Worm (Caenorhabditis elegans) whole organism, L2 larva: ENCODE measurements around the gene rsu-1.

Experiments used
- F13H6.1 ChIP-seq: sonication (generic microtip); optimal IDR thresholded peaks from 2 replicates; lab custom pipeline; 2016; ENCODE audit warnings: missing genetic modification characterization, missing compliant biosample characterization
- R02D3.7 ChIP-seq: fragments of 150-350 bp; optimal IDR thresholded peaks from 2 replicates; lab custom pipeline; 2014; ENCODE audit warnings: missing biosample characterization, missing genetic modification characterization
- Y55F3AM.14 ChIP-seq: fragments of 200-800 bp; sonication (Bioruptor generic); optimal IDR thresholded peaks from 2 replicates; lab custom pipeline; 2018; ENCODE audit warnings: mild to moderate bottlenecking, missing genetic modification characterization, missing compliant biosample characterization
- ZK546.5 ChIP-seq: sonication (generic microtip); optimal IDR thresholded peaks from 2 replicates; lab custom pipeline; 2017; ENCODE audit warnings: missing biosample characterization, missing genetic modification characterization
- alr-1 ChIP-seq: fragments of 150-350 bp; optimal IDR thresholded peaks from 2 replicates; lab custom pipeline; 2014; ENCODE audit warnings: missing biosample characterization, missing genetic modification characterization
- ceh-82 ChIP-seq: fragments of 150-350 bp; optimal IDR thresholded peaks from 2 replicates; lab custom pipeline; 2014; ENCODE audit warnings: missing biosample characterization, missing genetic modification characterization
- crh-2 ChIP-seq: sonication (generic microtip); optimal IDR thresholded peaks from 2 replicates; lab custom pipeline; 2017; ENCODE audit warnings: missing biosample characterization, missing genetic modification characterization
- dmd-4 ChIP-seq: sonication (generic microtip); optimal IDR thresholded peaks from 2 replicates; lab custom pipeline; 2017; ENCODE audit warnings: missing biosample characterization, missing genetic modification characterization
- egl-27 ChIP-seq: sonication (generic microtip); optimal IDR thresholded peaks from 3 replicates; lab custom pipeline; 2017; ENCODE audit warnings: missing biosample characterization, missing genetic modification reagents, missing genetic modification characterization
- elt-1 ChIP-seq: fragments of 150-350 bp; optimal IDR thresholded peaks from 2 replicates; lab custom pipeline; 2014; ENCODE audit warnings: missing biosample characterization, missing genetic modification characterization
- elt-3 ChIP-seq: sonication (generic microtip); optimal IDR thresholded peaks from 2 replicates; lab custom pipeline; 2017; ENCODE audit warnings: missing biosample characterization, missing genetic modification characterization
- gmeb-1 ChIP-seq: fragments of 150-350 bp; optimal IDR thresholded peaks from 2 replicates; lab custom pipeline; 2014; ENCODE audit warnings: missing biosample characterization, missing genetic modification characterization
- lin-11 ChIP-seq: fragments of 150-350 bp; sonication (generic microtip); optimal IDR thresholded peaks from 2 replicates; lab custom pipeline; 2014; ENCODE audit warnings: missing biosample characterization, missing genetic modification characterization, inconsistent platforms, mixed read lengths
- lin-39 ChIP-seq: fragments of 150-350 bp; optimal IDR thresholded peaks from 2 replicates; lab custom pipeline; 2014; ENCODE audit warnings: missing biosample characterization, missing genetic modification reagents, missing genetic modification characterization
- lsy-2 ChIP-seq, 2 experiments: fragments of 150-350 bp in 1 of 2; sonication (generic microtip) in 1 of 2; optimal IDR thresholded peaks; 2 replicates each; lab custom pipeline; 2014 to 2017; ENCODE audit warnings: missing biosample characterization in 2 of 2, missing genetic modification characterization in 2 of 2
- mab-5 ChIP-seq: fragments of 150-350 bp; optimal IDR thresholded peaks from 2 replicates; lab custom pipeline; 2014; ENCODE audit warnings: missing biosample characterization, missing genetic modification characterization
- nhr-10 ChIP-seq: sonication (generic microtip); optimal IDR thresholded peaks from 2 replicates; lab custom pipeline; 2017; ENCODE audit warnings: missing biosample characterization, missing genetic modification characterization
- nhr-11 ChIP-seq: fragments of 150-350 bp; optimal IDR thresholded peaks from 2 replicates; lab custom pipeline; 2014; ENCODE audit warnings: missing biosample characterization, missing genetic modification characterization
- nhr-12 ChIP-seq: fragments of 150-350 bp; optimal IDR thresholded peaks from 2 replicates; lab custom pipeline; 2014; ENCODE audit warnings: missing biosample characterization, missing genetic modification characterization
- nhr-23 ChIP-seq: fragments of 150-350 bp; optimal IDR thresholded peaks from 2 replicates; lab custom pipeline; 2014; ENCODE audit warnings: missing biosample characterization, missing genetic modification reagents, missing genetic modification characterization
- nhr-237 ChIP-seq: fragments of 150-350 bp; optimal IDR thresholded peaks from 2 replicates; lab custom pipeline; 2014; ENCODE audit warnings: missing biosample characterization, missing genetic modification characterization
- nhr-25 ChIP-seq: fragments of 150-350 bp; sonication (generic microtip); optimal IDR thresholded peaks from 3 replicates; lab custom pipeline; 2014; ENCODE audit warnings: missing biosample characterization, missing genetic modification characterization
- nhr-6 ChIP-seq: fragments of 150-350 bp; optimal IDR thresholded peaks from 2 replicates; lab custom pipeline; 2014; ENCODE audit warnings: missing biosample characterization, missing genetic modification characterization
- peb-1 ChIP-seq: fragments of 150-350 bp; optimal IDR thresholded peaks from 2 replicates; lab custom pipeline; 2014; ENCODE audit warnings: missing biosample characterization, missing genetic modification characterization
- sem-4 ChIP-seq: fragments of 150-350 bp; optimal IDR thresholded peaks from 2 replicates; lab custom pipeline; 2014; ENCODE audit warnings: missing biosample characterization, missing genetic modification reagents, missing genetic modification characterization
- skn-1 ChIP-seq: sonication (generic microtip); optimal IDR thresholded peaks from 2 replicates; lab custom pipeline; 2017; ENCODE audit warnings: missing biosample characterization, missing genetic modification characterization
- sma-3 ChIP-seq: sonication (generic microtip); optimal IDR thresholded peaks from 2 replicates; lab custom pipeline; 2016; ENCODE audit warnings: missing genetic modification reagents, missing genetic modification characterization, missing compliant biosample characterization
- sma-9 ChIP-seq, 2 experiments: fragments of 150-350 bp in 1 of 2; sonication (generic microtip) in 1 of 2; optimal IDR thresholded peaks; 2 replicates each; lab custom pipeline; 2014 to 2016; ENCODE audit warnings: missing genetic modification characterization in 2 of 2, mild to moderate bottlenecking in 1 of 2, missing biosample characterization in 1 of 2, missing compliant biosample characterization in 1 of 2, missing genetic modification reagents in 1 of 2, moderate library complexity in 1 of 2
- snpc-4 ChIP-seq: fragments of 150-350 bp; optimal IDR thresholded peaks from 2 replicates; lab custom pipeline; 2014; ENCODE audit warnings: missing biosample characterization, missing genetic modification characterization
- unc-39 ChIP-seq: fragments of 150-350 bp; optimal IDR thresholded peaks from 2 replicates; lab custom pipeline; 2014; ENCODE audit warnings: missing biosample characterization, missing genetic modification characterization
- unc-55 ChIP-seq: fragments of 150-350 bp; sonication (generic microtip); optimal IDR thresholded peaks from 3 replicates; lab custom pipeline; 2014; ENCODE audit warnings: missing biosample characterization, missing genetic modification reagents, missing genetic modification characterization
- unc-62 ChIP-seq: fragments of 150-350 bp; optimal IDR thresholded peaks from 2 replicates; lab custom pipeline; 2014; ENCODE audit warnings: missing biosample characterization, missing genetic modification reagents, missing genetic modification characterization
- ztf-1 ChIP-seq: fragments of 200-800 bp; sonication (Bioruptor generic); conservative IDR thresholded peaks from 2 replicates; pipeline ENCODE4 v1.3.6; 2022; ENCODE audit warnings: missing genetic modification characterization, missing compliant biosample characterization
- ztf-11 ChIP-seq: sonication (generic microtip); optimal IDR thresholded peaks from 2 replicates; lab custom pipeline; 2017; ENCODE audit warnings: missing biosample characterization, missing genetic modification characterization
- ztf-4 ChIP-seq: fragments of 150-350 bp; optimal IDR thresholded peaks from 2 replicates; lab custom pipeline; 2014; ENCODE audit warnings: missing biosample characterization, missing genetic modification characterization

rsu-1 gene

DNA sequence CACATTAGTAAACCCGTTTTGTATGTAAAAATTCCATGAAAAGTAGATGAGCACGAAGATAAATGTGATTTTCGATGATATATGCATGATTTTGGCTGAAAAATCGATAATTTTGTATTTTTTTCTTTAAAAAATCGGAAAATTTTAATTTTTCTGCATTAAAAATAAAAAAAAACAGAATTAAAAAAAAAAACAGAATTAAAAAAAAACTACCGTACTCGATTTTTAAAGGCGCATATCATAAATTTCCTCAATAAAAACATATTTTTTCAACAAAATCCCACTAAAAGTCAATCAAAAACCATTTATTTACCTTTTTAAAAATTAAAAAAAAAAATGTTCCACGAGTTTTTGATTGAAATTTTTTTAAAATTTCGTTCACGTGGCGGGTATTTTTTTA lies 21.3 kb downstream of the rsu-1 start, which contains the start of gene gly-14:
Gene gly-14, minus strand, starts transcription at position 101 of the 400 bp plus-strand sequence.
- TF ChIP-seq R02D3.7 (tag; lab: Kevin White, UChicago) = no peak
- no peak for TF ChIP-seq nhr-237 (tag; lab: Kevin White, UChicago)
- no peak for TF ChIP-seq nhr-12 (tag; lab: Kevin White, UChicago)
- no peak for TF ChIP-seq lin-39 (tag; lab: Kevin White, UChicago)
- no peak for TF ChIP-seq unc-39 (tag; lab: Kevin White, UChicago)
- TF ChIP-seq ztf-4 (tag; lab: Kevin White, UChicago) = no peak
- no peak for TF ChIP-seq unc-62
- TF ChIP-seq lin-11 (tag; lab: Kevin White, UChicago) = no peak
- no peak for TF ChIP-seq egl-27
- TF ChIP-seq nhr-11 (tag; lab: Kevin White, UChicago) = no peak
- TF ChIP-seq nhr-10 (tag; lab: Kevin White, UChicago) = no peak
- TF ChIP-seq dmd-4 (tag; lab: Kevin White, UChicago) = no peak
- TF ChIP-seq peb-1 (tag; lab: Kevin White, UChicago) = no peak
- no peak for TF ChIP-seq skn-1 (tag; lab: Kevin White, UChicago)
- no peak for TF ChIP-seq ztf-11 (tag; lab: Kevin White, UChicago)

DNA sequence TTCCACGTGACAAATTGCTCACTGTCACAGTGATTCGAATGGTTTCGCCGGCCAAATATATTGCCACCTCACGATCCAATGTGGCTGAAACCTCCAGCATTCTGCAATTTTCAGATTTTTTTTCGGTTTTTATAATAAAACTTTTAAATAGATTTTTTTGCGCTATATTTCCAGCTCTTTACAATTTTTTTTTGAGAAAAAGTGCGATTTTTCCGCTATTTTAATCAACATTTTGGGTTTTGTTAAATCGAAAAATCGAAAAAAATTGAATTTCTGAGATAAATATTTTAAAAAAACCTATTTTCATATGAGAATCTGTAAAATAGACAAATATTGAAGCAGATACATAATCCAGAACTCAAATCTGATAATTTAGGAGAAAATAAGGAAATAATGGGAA lies 27.2 kb downstream of the rsu-1 start, which contains the start of gene M01F1.9:
Gene M01F1.9, minus strand, starts transcription at position 101 of the 400 bp plus-strand sequence.
- no peak for TF ChIP-seq nhr-237 (tag; lab: Kevin White, UChicago)
- TF ChIP-seq ztf-1 (GFP tag; lab: Robert Waterston, UW) = no peak
- TF ChIP-seq elt-3 (tag; lab: Kevin White, UChicago) = no peak
- TF ChIP-seq lin-39 (tag; lab: Kevin White, UChicago) = no peak
- TF ChIP-seq egl-27 = no peak
- TF ChIP-seq snpc-4 (tag; lab: Kevin White, UChicago) = no peak
- no peak for TF ChIP-seq Y55F3AM.14 (GFP tag; lab: Kevin White, UChicago)
- TF ChIP-seq mab-5 (tag; lab: Kevin White, UChicago) = no peak
- no peak for TF ChIP-seq R02D3.7 (tag; lab: Kevin White, UChicago)
- no peak for TF ChIP-seq elt-1 (tag; lab: Kevin White, UChicago)
- TF ChIP-seq sem-4 = no peak
- no peak for TF ChIP-seq ceh-82
- no peak for TF ChIP-seq nhr-10 (tag; lab: Kevin White, UChicago)

DNA sequence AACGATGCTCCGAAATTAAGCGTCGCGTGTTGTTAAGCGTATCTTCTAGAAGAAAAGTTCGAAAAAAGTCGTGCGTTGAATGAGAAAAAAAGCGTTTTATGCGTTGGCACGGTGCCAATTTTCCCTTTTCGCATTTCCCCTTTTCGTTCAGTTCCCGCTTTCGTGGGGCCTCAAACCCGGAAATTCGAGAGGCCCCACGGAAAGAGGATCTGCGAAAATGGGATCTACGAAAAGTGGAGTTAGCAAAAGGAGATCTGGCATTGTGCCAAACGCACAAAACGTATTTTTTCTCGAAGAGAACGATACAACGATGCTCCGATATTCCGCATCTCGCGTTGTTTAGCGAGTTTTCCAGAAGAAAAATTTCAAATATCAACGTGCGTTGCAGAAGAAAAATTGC lies 28.0 kb downstream of the rsu-1 start:
- TF ChIP-seq sem-4 (no peak), F13H6.1 (peak; percentile 16), elt-3 (tag; lab: Kevin White, UChicago) (no peak), nhr-11 (tag; lab: Kevin White, UChicago) (no peak), gmeb-1 (tag; lab: Kevin White, UChicago) (no peak), ZK546.5 (tag; lab: Kevin White, UChicago) (no peak), nhr-25 (tag; lab: Kevin White, UChicago) (no peak), sma-9 (GFP tag; optimal IDR thresholded peaks at IDR 0.05; lab: Kevin White, UChicago) (no peak), sma-9 (tag; optimal IDR thresholded peaks at IDR 0.05; lab: Kevin White, UChicago) (no peak), nhr-237 (tag; lab: Kevin White, UChicago) (no peak), nhr-10 (tag; lab: Kevin White, UChicago) (no peak), egl-27 (no peak), nhr-6 (tag; lab: Kevin White, UChicago) (no peak), unc-55 (GFP tag; lab: Kevin White, UChicago) (peak; percentile 57), nhr-12 (tag; lab: Kevin White, UChicago) (no peak), elt-1 (tag; lab: Kevin White, UChicago) (no peak), R02D3.7 (tag; lab: Kevin White, UChicago) (no peak), crh-2 (tag; lab: Kevin White, UChicago) (no peak), lsy-2 (tag; optimal IDR thresholded peaks at IDR 0.05; lab: Kevin White, UChicago) (no peak), lin-39 (tag; lab: Kevin White, UChicago) (no peak), sma-3 (GFP tag; lab: Kevin White, UChicago) (peak; percentile 5), alr-1 (tag; lab: Kevin White, UChicago) (no peak), nhr-23 (tag; lab: Kevin White, UChicago) (no peak), skn-1 (tag; lab: Kevin White, UChicago) (no peak)
- TF ChIP-seq, all 48 proteins: peak for 3
